Worm (Caenorhabditis elegans) whole organism, young adult: ENCODE measurements around the gene C01G12.16.
A peak's percentile ranks its signal among the peaks of the same experiment; 100 is the strongest.

ENCODE experiments used
- B0035.1 ChIP-seq: sonication (generic microtip); optimal IDR thresholded peaks from 2 replicates; lab custom pipeline; 2016; ENCODE audit warnings: missing genetic modification characterization, mild to moderate bottlenecking, missing compliant biosample characterization, missing genotype, missing genetic modification reagents
- B0336.3 ChIP-seq: fragments of 200-800 bp; sonication (Bioruptor generic); IDR thresholded peaks from 2 replicates; pipeline ENCODE4 v1.3.6; 2022; ENCODE audit warnings: missing genetic modification characterization, missing compliant biosample characterization
- C06A6.2 ChIP-seq: fragments of 200-800 bp; sonication (Bioruptor generic); conservative IDR thresholded peaks from 2 replicates; pipeline ENCODE4 v1.3.6; 2022; ENCODE audit warnings: missing genetic modification characterization, missing compliant biosample characterization
- F49E8.2 ChIP-seq: sonication (generic microtip); optimal IDR thresholded peaks from 3 replicates; lab custom pipeline; 2017; ENCODE audit warnings: missing genetic modification characterization, mild to moderate bottlenecking, missing compliant biosample characterization, antibody characterized with exemption, moderate library complexity; ENCODE audit not compliant: insufficient read depth
- F55B11.4 ChIP-seq: sonication (generic microtip); optimal IDR thresholded peaks from 2 replicates; lab custom pipeline; 2016; ENCODE audit warnings: missing compliant biosample characterization, missing genetic modification characterization, borderline replicate concordance; ENCODE audit not compliant: insufficient read depth
- F57C9.4 ChIP-seq: sonication (generic microtip); optimal IDR thresholded peaks from 2 replicates; lab custom pipeline; 2017; ENCODE audit warnings: mild to moderate bottlenecking, missing genetic modification characterization, missing compliant biosample characterization
- K11D2.4 ChIP-seq: fragments of 200-800 bp; sonication (Bioruptor generic); IDR thresholded peaks from 2 replicates; pipeline ENCODE4 v1.3.6; 2022; ENCODE audit warnings: missing genetic modification reagents, missing genetic modification characterization, missing compliant biosample characterization
- T07F8.4 ChIP-seq: sonication (generic microtip); optimal IDR thresholded peaks from 2 replicates; lab custom pipeline; 2016; ENCODE audit warnings: mild to moderate bottlenecking, missing genetic modification characterization, moderate library complexity, missing compliant biosample characterization
- T26A5.8 ChIP-seq: sonication (generic microtip); optimal IDR thresholded peaks from 2 replicates; lab custom pipeline; 2016; ENCODE audit warnings: missing genetic modification characterization, missing compliant biosample characterization
- Y79H2A.3 ChIP-seq: fragments of 200-800 bp; sonication (Bioruptor generic); conservative IDR thresholded peaks from 2 replicates; pipeline ENCODE4 v1.3.6; 2022; ENCODE audit warnings: missing genetic modification reagents, missing genetic modification characterization, missing compliant biosample characterization
- akir-1 ChIP-seq: fragments of 200-800 bp; sonication (Bioruptor generic); optimal IDR thresholded peaks from 2 replicates; lab custom pipeline; 2018; ENCODE audit warnings: mild to moderate bottlenecking, missing genetic modification characterization, moderate library complexity, missing compliant biosample characterization
- ama-1 ChIP-seq, 3 experiments: fragments of 150-350 bp in 1 of 3; sonication (generic microtip) in 2 of 3; optimal IDR thresholded peaks; 2 replicates each; lab custom pipeline; 2014 to 2018; ENCODE audit warnings: missing biosample characterization in 2 of 3, missing genetic modification characterization in 2 of 3, missing genetic modification reagents in 2 of 3
- aptf-3 ChIP-seq: fragments of 200-800 bp; sonication (Bioruptor generic); IDR thresholded peaks from 2 replicates; pipeline ENCODE4 v1.3.6; 2022; ENCODE audit warnings: missing genetic modification characterization, missing compliant biosample characterization
- athp-1 ChIP-seq: sonication (generic microtip); optimal IDR thresholded peaks from 2 replicates; lab custom pipeline; 2017; ENCODE audit warnings: mild to moderate bottlenecking, missing genetic modification characterization, missing compliant biosample characterization
- attf-6 ChIP-seq: fragments of 200-800 bp; sonication (Bioruptor generic); IDR thresholded peaks from 2 replicates; pipeline ENCODE4 v1.3.6; 2022; ENCODE audit warnings: missing genetic modification reagents, missing genetic modification characterization, missing compliant biosample characterization
- cebp-2 ChIP-seq: fragments of 200-800 bp; sonication (Bioruptor generic); IDR thresholded peaks from 2 replicates; pipeline ENCODE4 v1.3.6; 2022; ENCODE audit warnings: missing genetic modification characterization, missing compliant biosample characterization
- ceh-27 ChIP-seq: fragments of 200-800 bp; sonication (Bioruptor generic); optimal IDR thresholded peaks from 2 replicates; lab custom pipeline; 2018; ENCODE audit warnings: mild to moderate bottlenecking, missing genetic modification characterization, moderate library complexity, missing compliant biosample characterization
- efl-1 ChIP-seq: fragments of 150-350 bp; optimal IDR thresholded peaks from 2 replicates; lab custom pipeline; 2014; ENCODE audit warnings: missing biosample characterization, missing genetic modification reagents, missing genetic modification characterization
- fkh-3 ChIP-seq: sonication (generic microtip); optimal IDR thresholded peaks from 2 replicates; lab custom pipeline; 2016; ENCODE audit warnings: mild to moderate bottlenecking, missing genetic modification characterization, missing compliant biosample characterization
- hlh-26 ChIP-seq: fragments of 200-800 bp; sonication (Bioruptor generic); conservative IDR thresholded peaks from 2 replicates; pipeline ENCODE4 v1.3.6; 2022; ENCODE audit warnings: missing genetic modification reagents, missing genetic modification characterization, missing compliant biosample characterization
- hmg-1.2 ChIP-seq: fragments of 200-800 bp; sonication (Bioruptor generic); IDR thresholded peaks from 2 replicates; pipeline ENCODE4 v1.3.6; 2022; ENCODE audit warnings: missing genetic modification reagents, missing genetic modification characterization, missing compliant biosample characterization
- hmg-20 ChIP-seq: fragments of 200-800 bp; sonication (Bioruptor generic); IDR thresholded peaks from 2 replicates; pipeline ENCODE4 v1.3.6; 2022; ENCODE audit warnings: missing genetic modification reagents, missing genetic modification characterization, missing compliant biosample characterization
- hsf-1 ChIP-seq: fragments of 200-800 bp; sonication (Bioruptor generic); IDR thresholded peaks from 2 replicates; pipeline ENCODE4 v1.3.6; 2022; ENCODE audit warnings: missing genetic modification reagents, missing genetic modification characterization, missing compliant biosample characterization
- let-526 ChIP-seq: fragments of 200-800 bp; sonication (Bioruptor generic); IDR thresholded peaks from 2 replicates; pipeline ENCODE4 v1.3.6; 2022; ENCODE audit warnings: missing genetic modification reagents, missing genetic modification characterization, missing compliant biosample characterization
- let-607 ChIP-seq, 2 experiments: fragments of 200-800 bp in 1 of 2; sonication (Bioruptor generic) in 1 of 2; sonication (generic microtip) in 1 of 2; optimal IDR thresholded peaks; 2 replicates each; lab custom pipeline; 2016 to 2018; ENCODE audit warnings: mild to moderate bottlenecking in 2 of 2, missing compliant biosample characterization in 2 of 2, missing genetic modification characterization in 2 of 2, moderate library complexity in 2 of 2, missing genotype in 1 of 2
- lir-1 ChIP-seq: fragments of 200-800 bp; sonication (Bioruptor generic); conservative IDR thresholded peaks from 2 replicates; pipeline ENCODE4 v1.3.6; 2022; ENCODE audit warnings: missing genetic modification reagents, missing genetic modification characterization, missing compliant biosample characterization
- lsl-1 ChIP-seq: fragments of 200-800 bp; sonication (Bioruptor generic); optimal IDR thresholded peaks from 2 replicates; lab custom pipeline; 2018; ENCODE audit warnings: mild to moderate bottlenecking, missing genetic modification characterization, moderate library complexity, missing compliant biosample characterization
- madf-6 ChIP-seq: fragments of 200-800 bp; sonication (Bioruptor generic); IDR thresholded peaks from 2 replicates; pipeline ENCODE4 v1.3.6; 2022; ENCODE audit warnings: missing genetic modification reagents, missing genetic modification characterization, missing compliant biosample characterization
- mel-28 ChIP-seq: sonication (generic microtip); optimal IDR thresholded peaks from 2 replicates; lab custom pipeline; 2016; ENCODE audit warnings: borderline replicate concordance, mild to moderate bottlenecking, missing genetic modification characterization, missing compliant biosample characterization
- mxl-1 ChIP-seq: sonication (generic microtip); optimal IDR thresholded peaks from 2 replicates; lab custom pipeline; 2016; ENCODE audit warnings: missing genetic modification characterization, missing compliant biosample characterization
- nfyb-1 ChIP-seq: fragments of 200-800 bp; sonication (Bioruptor generic); IDR thresholded peaks from 2 replicates; pipeline ENCODE4 v1.3.6; 2022; ENCODE audit warnings: missing genetic modification reagents, missing genetic modification characterization, missing compliant biosample characterization
- nhr-120 ChIP-seq: fragments of 200-800 bp; sonication (Bioruptor generic); IDR thresholded peaks from 2 replicates; pipeline ENCODE4 v1.3.6; 2022; ENCODE audit warnings: missing genetic modification characterization, missing compliant biosample characterization
- nhr-27 ChIP-seq: fragments of 200-800 bp; sonication (Bioruptor generic); optimal IDR thresholded peaks from 2 replicates; lab custom pipeline; 2018; ENCODE audit warnings: mild to moderate bottlenecking, missing genetic modification characterization, moderate library complexity, missing compliant biosample characterization
- nhr-80 ChIP-seq: sonication (generic microtip); optimal IDR thresholded peaks from 2 replicates; lab custom pipeline; 2016; ENCODE audit warnings: missing genetic modification characterization, missing compliant biosample characterization
- pha-4 ChIP-seq: fragments of 150-350 bp; sonication (generic microtip); optimal IDR thresholded peaks from 2 replicates; lab custom pipeline; 2014; ENCODE audit warnings: missing biosample characterization, missing genetic modification reagents, missing genetic modification characterization
- rec-8 ChIP-seq, 2 experiments: sonication (generic microtip); optimal IDR thresholded peaks; 2 replicates each; lab custom pipeline; 2016; ENCODE audit warnings: mild to moderate bottlenecking in 2 of 2, missing genetic modification characterization in 2 of 2, missing genetic modification reagents in 2 of 2, missing genotype in 2 of 2, missing biosample characterization in 1 of 2, missing compliant biosample characterization in 1 of 2, moderate library complexity in 1 of 2
- sdz-38 ChIP-seq: sonication (generic microtip); optimal IDR thresholded peaks from 2 replicates; lab custom pipeline; 2016; ENCODE audit warnings: missing genotype, missing genetic modification characterization, missing compliant biosample characterization
- tbp1 ChIP-seq: fragments of 200-800 bp; sonication (Bioruptor generic); optimal IDR thresholded peaks from 2 replicates; lab custom pipeline; 2018; ENCODE audit warnings: mild to moderate bottlenecking, missing genetic modification characterization, missing compliant biosample characterization
- tbx-9 ChIP-seq: sonication (generic microtip); optimal IDR thresholded peaks from 2 replicates; lab custom pipeline; 2016; ENCODE audit warnings: borderline replicate concordance, missing genetic modification characterization, inconsistent platforms, missing compliant biosample characterization
- tlf-1 ChIP-seq: fragments of 200-800 bp; sonication (Bioruptor generic); optimal IDR thresholded peaks from 2 replicates; lab custom pipeline; 2018; ENCODE audit warnings: mild to moderate bottlenecking, missing genetic modification characterization, missing compliant biosample characterization
- unc-130 ChIP-seq: sonication (generic microtip); optimal IDR thresholded peaks from 2 replicates; lab custom pipeline; 2016; ENCODE audit warnings: missing genetic modification reagents, missing genetic modification characterization, missing compliant biosample characterization
- xnd-1 ChIP-seq: sonication (generic microtip); optimal IDR thresholded peaks from 2 replicates; lab custom pipeline; 2016; ENCODE audit warnings: missing genotype, missing genetic modification reagents, missing genetic modification characterization, missing compliant biosample characterization
- ztf-26 ChIP-seq: sonication (generic microtip); optimal IDR thresholded peaks from 2 replicates; lab custom pipeline; 2017; ENCODE audit warnings: missing genetic modification characterization, missing compliant biosample characterization

The C01G12.16 gene

DNA sequence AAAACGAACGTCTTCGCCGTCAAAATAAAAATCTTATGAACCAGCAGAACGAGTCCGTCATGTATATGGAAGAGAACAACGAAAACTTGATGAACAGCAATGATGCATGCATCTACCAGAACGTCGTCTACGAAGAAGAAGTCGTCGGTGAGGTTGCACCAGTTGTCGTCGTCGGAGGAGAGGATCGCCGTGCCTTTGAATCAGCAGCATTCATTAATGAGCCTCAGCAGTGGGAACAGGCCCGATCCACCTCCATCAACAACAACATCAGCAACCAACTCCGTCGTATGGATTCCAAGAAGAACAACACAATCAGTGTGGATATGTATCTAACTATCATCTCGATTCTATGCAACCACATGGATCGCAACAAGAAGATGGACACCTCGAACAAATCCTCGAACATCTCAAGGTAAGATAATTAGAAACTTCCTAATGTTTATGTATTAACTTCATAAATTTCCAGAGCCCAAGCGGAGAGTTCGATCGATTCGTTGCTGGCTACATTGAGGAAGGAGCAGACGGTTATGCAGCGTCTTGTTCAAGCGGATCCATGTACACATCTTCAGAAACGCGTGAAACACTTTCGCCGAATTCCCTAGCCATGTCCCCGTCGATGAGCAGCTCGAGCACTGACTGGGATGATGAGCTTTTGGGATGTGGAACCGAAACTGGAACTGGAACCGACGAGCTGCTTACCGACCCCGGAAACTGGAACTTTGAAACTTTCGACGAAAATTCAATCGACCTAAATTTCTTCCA is 33.5 kb downstream of the C01G12.16 start:
- TF ChIP-seq F55B11.4 (tag; lab: Kevin White, UChicago), result no peak
- TF ChIP-seq tlf-1 (GFP tag; lab: Kevin White, UChicago), result peak; percentile 13
- TF ChIP-seq let-526 (GFP tag; lab: Robert Waterston, UW), result no peak
- no peak for TF ChIP-seq F49E8.2 (tag; lab: Kevin White, UChicago)
- no peak for TF ChIP-seq F57C9.4
- TF ChIP-seq xnd-1 (tag; lab: Kevin White, UChicago), result no peak
- no peak for TF ChIP-seq hsf-1 (GFP tag; lab: Robert Waterston, UW)
- TF ChIP-seq tbx-9 (tag; lab: Kevin White, UChicago), result no peak
- TF ChIP-seq cebp-2 (GFP tag; lab: Robert Waterston, UW), result 0 out of 2 replicates have a peak, but pooled peaks have one; percentile 57
- TF ChIP-seq hmg-1.2 (GFP tag; lab: Robert Waterston, UW), result 0 out of 2 replicates have a peak, but pooled peaks have one; percentile 11
- no peak for TF ChIP-seq ama-1 (optimal IDR thresholded peaks at IDR 0.05; lab: Kevin White, UChicago)
- peak in 1 of 2 experiments; percentile 66 for TF ChIP-seq ama-1 (GFP tag; optimal IDR thresholded peaks at IDR 0.05; lab: Kevin White, UChicago)
- no peak for TF ChIP-seq mxl-1
- TF ChIP-seq T07F8.4, result no peak
- TF ChIP-seq C06A6.2 (GFP tag; lab: Robert Waterston, UW), result no peak
- TF ChIP-seq akir-1 (GFP tag; lab: Kevin White, UChicago), result no peak

DNA sequence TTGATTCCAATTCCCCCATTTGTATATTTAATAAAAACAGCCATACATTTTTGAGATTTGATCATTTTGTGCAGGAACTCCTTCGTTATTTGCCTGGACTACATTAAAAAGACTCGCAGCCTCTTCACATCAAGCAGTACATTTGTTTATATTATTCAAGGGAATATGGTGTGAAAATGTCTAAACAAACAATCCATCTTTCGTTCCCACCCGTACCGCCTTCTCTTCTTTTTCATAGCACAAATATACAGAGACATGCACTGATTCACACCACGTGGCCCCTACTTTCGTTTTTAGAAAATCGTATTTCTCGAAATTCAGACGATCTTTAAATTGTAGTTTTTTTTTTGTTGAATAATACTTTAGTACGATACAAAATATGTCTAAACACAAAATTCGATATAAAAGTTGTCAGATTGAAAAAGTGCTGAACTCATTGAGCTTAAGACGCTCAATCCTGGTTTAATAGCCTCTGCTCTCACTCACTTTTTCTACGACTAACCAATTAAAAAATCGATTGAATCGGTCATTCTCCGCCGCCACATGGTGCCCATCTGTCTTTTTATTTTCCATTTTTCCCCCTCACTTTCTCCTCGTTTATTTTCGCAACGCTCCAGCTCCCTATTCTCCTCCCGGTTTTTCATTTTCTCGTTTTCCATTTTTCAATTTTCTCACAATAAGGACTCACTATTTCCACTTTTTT is 34.4 kb downstream of the C01G12.16 start:
- TF ChIP-seq T26A5.8 (tag; lab: Kevin White, UChicago) (no peak), pha-4 (tag; lab: Kevin White, UChicago) (no peak), unc-130 (GFP tag; lab: Kevin White, UChicago) (no peak), aptf-3 (GFP tag; lab: Robert Waterston, UW) (no peak), sdz-38 (tag; lab: Kevin White, UChicago) (no peak), nhr-80 (peak; percentile 6), tbp1 (peak; percentile 41), mel-28 (tag; lab: Kevin White, UChicago) (peak; percentile 54), hmg-1.2 (GFP tag; lab: Robert Waterston, UW) (peak; percentile 36; the same call in 1 of the 2 replicates), nfyb-1 (GFP tag; lab: Robert Waterston, UW) (peak; percentile 91), ztf-26 (tag; lab: Kevin White, UChicago) (peak; percentile 56), hmg-20 (peak; percentile 81), hsf-1 (GFP tag; lab: Robert Waterston, UW) (peak; percentile 30; the same call in 1 of the 2 replicates), fkh-3 (tag; lab: Kevin White, UChicago) (peak; percentile 80), attf-6 (GFP tag; lab: Robert Waterston, UW) (0 out of 2 replicates have a peak, but pooled peaks have one; percentile 9), tlf-1 (GFP tag; lab: Kevin White, UChicago) (peak; percentile 77), B0035.1 (no peak), ceh-27 (GFP tag; lab: Kevin White, UChicago) (peak; percentile 42), nhr-27 (tag; lab: Kevin White, UChicago) (no peak), B0336.3 (GFP tag; lab: Robert Waterston, UW) (peak; percentile 95), nhr-120 (GFP tag; lab: Robert Waterston, UW) (peak; percentile 93), efl-1 (GFP tag; lab: Kevin White, UChicago) (no peak), K11D2.4 (peak; percentile 73), C06A6.2 (GFP tag; lab: Robert Waterston, UW) (peak; percentile 58; the same call in 1 of the 2 replicates), hlh-26 (GFP tag; lab: Robert Waterston, UW) (no peak), athp-1 (tag; lab: Kevin White, UChicago) (peak; percentile 68), let-607 (tag; optimal IDR thresholded peaks at IDR 0.05; lab: Kevin White, UChicago) (peak; percentile 67 to 89), Y79H2A.3 (GFP tag; lab: Robert Waterston, UW) (no peak), madf-6 (peak; percentile 66), lsl-1 (GFP tag; lab: Kevin White, UChicago) (no peak), rec-8 (tag; optimal IDR thresholded peaks at IDR 0.05; lab: Kevin White, UChicago) (peak in 1 of 2 experiments; percentile 29), F55B11.4 (tag; lab: Kevin White, UChicago) (no peak), lir-1 (GFP tag; lab: Robert Waterston, UW) (no peak)
